Fruit fly (Drosophila melanogaster) whole organism, pupa: ENCODE data around the gene PpD3.

ENCODE experiments used
- CG34367 ChIP-seq: fragments of 200-800 bp; sonication (Bioruptor generic); optimal IDR thresholded peaks from 2 replicates; lab custom pipeline; 2018; ENCODE audit warnings: missing biosample characterization, mild to moderate bottlenecking, missing genetic modification characterization
- CG4496 ChIP-seq: fragments of 200-800 bp; sonication (Bioruptor generic); IDR thresholded peaks from 3 replicates; pipeline ENCODE4 v1.3.6; 2022; ENCODE audit warnings: missing biosample characterization, missing genetic modification characterization
- CG8159 ChIP-seq: fragments of 200-800 bp; sonication (Bioruptor generic); optimal IDR thresholded peaks from 3 replicates; lab custom pipeline; 2018; ENCODE audit warnings: missing biosample characterization, mild to moderate bottlenecking, missing genetic modification characterization, moderate library complexity
- CG9948 ChIP-seq: fragments of 200-800 bp; sonication (Bioruptor generic); optimal IDR thresholded peaks from 2 replicates; lab custom pipeline; 2018; ENCODE audit warnings: missing biosample characterization, mild to moderate bottlenecking, missing genetic modification characterization, moderate library complexity
- D1 ChIP-seq: fragments of 200-800 bp; sonication (Bioruptor generic); optimal IDR thresholded peaks from 2 replicates; lab custom pipeline; 2018; ENCODE audit warnings: missing biosample characterization, mild to moderate bottlenecking, missing genetic modification characterization, moderate library complexity
- Pif1A ChIP-seq: fragments of 200-800 bp; sonication (Bioruptor generic); optimal IDR thresholded peaks from 3 replicates; lab custom pipeline; 2016; ENCODE audit warnings: missing biosample characterization, missing genetic modification characterization
- Snoo ChIP-seq: fragments of 200-800 bp; sonication (Bioruptor generic); optimal IDR thresholded peaks from 3 replicates; lab custom pipeline; 2017; ENCODE audit warnings: missing biosample characterization, mild to moderate bottlenecking, missing genetic modification characterization, inconsistent platforms

dm6 chr3R:9704183-9705007 lies 43.3 kb upstream of the PpD3 start:
- TF ChIP-seq Pif1A (GFP tag; lab: Kevin White, UChicago) = no peak
- TF ChIP-seq D1 (tag; lab: Kevin White, UChicago) = no peak
- no peak for TF ChIP-seq CG4496 (GFP tag; lab: Robert Waterston, UW)
- TF ChIP-seq Snoo (tag; lab: Kevin White, UChicago) = no peak
- no peak for TF ChIP-seq CG9948 (tag; lab: Kevin White, UChicago)
- no peak for TF ChIP-seq CG8159
- TF ChIP-seq CG34367 (tag; lab: Kevin White, UChicago) = no peak
